Fruit fly (Drosophila melanogaster) whole organism, embryonic: ENCODE measurements around the gene CG15719.
A peak's percentile ranks its signal among the peaks of the same experiment; 100 is the strongest.

Source experiments
- Bdp1 ChIP-seq: fragments of 200-800 bp; sonication (Bioruptor generic); optimal IDR thresholded peaks from 3 replicates; lab custom pipeline; 2016; ENCODE audit warnings: missing biosample characterization, missing genetic modification characterization
- CG9215 ChIP-seq: fragments of 200-800 bp; sonication (Bioruptor generic); IDR thresholded peaks from 2 replicates; pipeline ENCODE4 v1.3.6; 2022; ENCODE audit warnings: missing biosample characterization, missing genetic modification characterization
- E2f2 ChIP-seq: fragments of 200-800 bp; sonication (Bioruptor generic); IDR thresholded peaks from 2 replicates; pipeline ENCODE4 v1.3.6; 2022; ENCODE audit warnings: missing biosample characterization, missing genetic modification characterization
- Poxn ChIP-seq: fragments of 200-800 bp; sonication (Bioruptor generic); IDR thresholded peaks from 2 replicates; pipeline ENCODE4 v1.3.6; 2022; ENCODE audit warnings: missing biosample characterization, missing genetic modification characterization
- vfl ChIP-seq: fragments of 200-800 bp; sonication (Bioruptor generic); optimal IDR thresholded peaks from 2 replicates; lab custom pipeline; 2016; ENCODE audit warnings: missing biosample characterization, missing genetic modification characterization

The CG15719 gene

dm6 chrX:12957412-12957895 is 47.2 kb downstream of the CG15719 start, which contains the start of gene hec (continued):
- no peak for TF ChIP-seq Bdp1
- 0 out of 2 replicates have a peak, but pooled peaks have one; percentile 14 for TF ChIP-seq CG9215
- TF ChIP-seq E2f2 (GFP tag; lab: Robert Waterston, UW), result peak; percentile 15; the same call in 1 of the 2 replicates
- TF ChIP-seq Poxn (GFP tag; lab: Robert Waterston, UW), result no peak
- no peak for TF ChIP-seq vfl (GFP tag; lab: Kevin White, UChicago)
